Fruit fly (Drosophila melanogaster): ENCODE measurements around the gene aurB.

aurB gene

dm6 chr2L:10849511-10850191 is 8.2 kb downstream of the aurB start, which contains the start of gene SmydA-3 (continued):
- no peak for TF ChIP-seq abd-A (tag; optimal IDR thresholded peaks at IDR 0.05)
- TF ChIP-seq CG12299 (tag; optimal IDR thresholded peaks at IDR 0.05), result no peak
- TF ChIP-seq CG6272 (GFP tag; IDR thresholded peaks at IDR 0.05), result no peak
- peak; percentile 7 for TF ChIP-seq CG10267 (tag; optimal IDR thresholded peaks at IDR 0.05)
- no peak for TF ChIP-seq CG8359 (GFP tag; optimal IDR thresholded peaks at IDR 0.05; ENCODE audit: borderline replicate concordance)
- TF ChIP-seq fd96Cb (tag; optimal IDR thresholded peaks at IDR 0.05), result peak; percentile 13
- no peak for TF ChIP-seq CG13287 (GFP tag; IDR thresholded peaks at IDR 0.05; ENCODE audit: partially characterized antibody)
- TF ChIP-seq her (GFP tag; optimal IDR thresholded peaks at IDR 0.05), result no peak
- peak; percentile 79 for TF ChIP-seq Drgx (GFP tag; IDR thresholded peaks at IDR 0.05)
- TF ChIP-seq CG33557 (GFP tag; optimal IDR thresholded peaks at IDR 0.05), result no peak
- peak; percentile 44 for TF ChIP-seq Meics (GFP tag; optimal IDR thresholded peaks at IDR 0.05)
- no peak for TF ChIP-seq CG3838 (GFP tag; optimal IDR thresholded peaks at IDR 0.05)
- no peak for TF ChIP-seq Fer1 (GFP tag; optimal IDR thresholded peaks at IDR 0.05)
- TF ChIP-seq gem (tag; optimal IDR thresholded peaks at IDR 0.05), result no peak
- TF ChIP-seq lbe (GFP tag; optimal IDR thresholded peaks at IDR 0.05), result no peak
- no peak for TF ChIP-seq CG4820 (GFP tag; optimal IDR thresholded peaks at IDR 0.05)
- TF ChIP-seq CG10274 (GFP tag; optimal IDR thresholded peaks at IDR 0.05), result no peak
- no peak for TF ChIP-seq dm (GFP tag; optimal IDR thresholded peaks at IDR 0.05)
- no peak for TF ChIP-seq Nf-YB (GFP tag; optimal IDR thresholded peaks at IDR 0.05)
- TF ChIP-seq sna (GFP tag; IDR thresholded peaks at IDR 0.05; ENCODE audit: partially characterized antibody), result no peak
- no peak for TF ChIP-seq Hmr (GFP tag; optimal IDR thresholded peaks at IDR 0.05)
- no peak for TF ChIP-seq ems (GFP tag; optimal IDR thresholded peaks at IDR 0.05)
- no peak for TF ChIP-seq Lpt (GFP tag; optimal IDR thresholded peaks at IDR 0.05)
- TF ChIP-seq jing (GFP tag; optimal IDR thresholded peaks at IDR 0.05), result no peak
- no peak for TF ChIP-seq CG17568 (GFP tag; optimal IDR thresholded peaks at IDR 0.05)
- TF ChIP-seq Mrtf (GFP tag; IDR thresholded peaks at IDR 0.05), result no peak
- no peak for TF ChIP-seq sc (optimal IDR thresholded peaks at IDR 0.05)
- TF ChIP-seq sc (GFP tag; optimal IDR thresholded peaks at IDR 0.05), result no peak
- no peak for TF ChIP-seq CG1602 (GFP tag; optimal IDR thresholded peaks at IDR 0.05)
- no peak for TF ChIP-seq CrebB (tag; optimal IDR thresholded peaks at IDR 0.05)
- TF ChIP-seq CG3847 (GFP tag; IDR thresholded peaks at IDR 0.05), result no peak
- TF ChIP-seq CG8924 (tag; optimal IDR thresholded peaks at IDR 0.05), result no peak
- TF ChIP-seq B-H1 (GFP tag; IDR thresholded peaks at IDR 0.05), result no peak; the same call in 2 of the 3 replicates
- TF ChIP-seq D19B (GFP tag; optimal IDR thresholded peaks at IDR 0.05), result no peak
- no peak for TF ChIP-seq CG6654 (GFP tag; optimal IDR thresholded peaks at IDR 0.05)
- no peak for TF ChIP-seq CG4730 (GFP tag; IDR thresholded peaks at IDR 0.05)
- TF ChIP-seq CG15601 (tag; optimal IDR thresholded peaks at IDR 0.05), result no peak
- TF ChIP-seq MBD-R2 (GFP tag; IDR thresholded peaks at IDR 0.05), result no peak
- no peak for TF ChIP-seq CG43689 (GFP tag; IDR thresholded peaks at IDR 0.05)
- 0 out of 2 replicates have a peak, but pooled peaks have one; percentile 27 for TF ChIP-seq lmd (GFP tag; IDR thresholded peaks at IDR 0.05)
- no peak for TF ChIP-seq CG18476 (GFP tag; optimal IDR thresholded peaks at IDR 0.05)
- TF ChIP-seq maf-S (GFP tag; optimal IDR thresholded peaks at IDR 0.05), result no peak
- no peak for TF ChIP-seq ttk (GFP tag; IDR thresholded peaks at IDR 0.05)
- TF ChIP-seq nerfin-2 (GFP tag; IDR thresholded peaks at IDR 0.05; ENCODE audit: partially characterized antibody), result no peak
- TF ChIP-seq vvl (GFP tag; IDR thresholded peaks at IDR 0.05), result peak; percentile 54
- TF ChIP-seq esg (GFP tag; conservative IDR thresholded peaks at IDR 0.05), result 0 out of 2 replicates have a peak, but pooled peaks have one; percentile 22
- no peak for TF ChIP-seq CG17612 (GFP tag; IDR thresholded peaks at IDR 0.05)
- 0 out of 3 replicates have a peak, but pooled peaks have one; percentile 9 for TF ChIP-seq CG11093 (GFP tag; IDR thresholded peaks at IDR 0.05)
- no peak for TF ChIP-seq Eip74EF (GFP tag; optimal IDR thresholded peaks at IDR 0.05)
- no peak for TF ChIP-seq CG5953 (GFP tag; IDR thresholded peaks at IDR 0.05)
